Worm (Caenorhabditis elegans) whole organism, L4/young adult: ENCODE data around the gene Y71H2AL.2.

ENCODE experiments used
- W03F9.2 ChIP-seq: fragments of 150-350 bp; optimal IDR thresholded peaks from 2 replicates; lab custom pipeline; 2014; ENCODE audit warnings: missing biosample characterization, missing genetic modification characterization
- dao-5 ChIP-seq: sonication (generic microtip); optimal IDR thresholded peaks from 2 replicates; lab custom pipeline; 2016; ENCODE audit warnings: missing genotype, missing genetic modification characterization, moderate library complexity, missing compliant biosample characterization

DNA sequence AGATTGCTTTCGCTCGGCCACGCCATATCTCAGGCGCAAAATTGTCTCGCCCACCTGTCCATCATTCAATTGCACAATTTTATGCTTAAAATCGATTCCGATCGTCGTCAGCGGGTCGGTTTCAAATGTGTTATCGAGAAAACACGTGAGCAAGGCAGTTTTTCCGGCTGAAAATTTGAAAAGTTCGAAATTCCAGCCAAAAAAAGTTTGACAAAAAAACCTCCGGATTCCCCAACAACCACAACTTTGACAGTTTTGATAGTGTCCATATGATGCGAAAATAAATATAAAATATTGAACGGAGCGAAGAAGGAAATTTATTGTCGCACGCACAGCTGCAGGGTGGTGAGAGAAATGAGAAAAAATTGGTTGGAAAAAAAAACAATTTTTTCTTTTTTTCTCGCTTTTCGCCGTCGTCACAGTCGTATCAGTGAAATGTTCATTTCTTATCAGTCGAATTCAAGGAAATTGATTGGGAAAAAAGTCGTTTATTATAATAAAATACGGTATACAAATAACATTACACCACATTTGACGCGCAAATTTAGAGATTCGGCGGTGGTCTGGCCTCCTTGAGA is 47.5 kb downstream of the Y71H2AL.2 start, which contains the start of gene Y71H2AM.12:
- TF ChIP-seq W03F9.2 (no peak), dao-5 (tag; lab: Kevin White, UChicago) (no peak)
